Worm (Caenorhabditis elegans) whole organism, late embryonic: ENCODE data around the gene sfxn-1.1.

Experiments used
- C08G9.2 ChIP-seq: sonication (generic microtip); optimal IDR thresholded peaks from 2 replicates; lab custom pipeline; 2016; ENCODE audit warnings: mild to moderate bottlenecking, missing genetic modification characterization, moderate library complexity, missing compliant biosample characterization
- C38D4.7 ChIP-seq: fragments of 200-800 bp; sonication (Bioruptor generic); optimal IDR thresholded peaks from 2 replicates; lab custom pipeline; 2018; ENCODE audit warnings: mild to moderate bottlenecking, missing genetic modification characterization, moderate library complexity, missing compliant biosample characterization
- K09A11.1 ChIP-seq: sonication (generic microtip); optimal IDR thresholded peaks from 2 replicates; lab custom pipeline; 2017; ENCODE audit warnings: antibody characterized with exemption, mild to moderate bottlenecking, missing genetic modification characterization, missing compliant biosample characterization; ENCODE audit not compliant: insufficient read depth
- ama-1 ChIP-seq: fragments of 150-350 bp; optimal IDR thresholded peaks from 2 replicates; lab custom pipeline; 2014
- ceh-14 ChIP-seq: sonication (generic microtip); optimal IDR thresholded peaks from 2 replicates; lab custom pipeline; 2016; ENCODE audit warnings: missing genotype, missing genetic modification characterization, missing compliant biosample characterization
- ceh-19 ChIP-seq: fragments of 200-800 bp; sonication (Bioruptor generic); optimal IDR thresholded peaks from 2 replicates; lab custom pipeline; 2018; ENCODE audit warnings: mild to moderate bottlenecking, missing genetic modification characterization, missing compliant biosample characterization
- ceh-2 ChIP-seq: sonication (generic microtip); optimal IDR thresholded peaks from 2 replicates; lab custom pipeline; 2016; ENCODE audit warnings: missing genotype, missing genetic modification characterization, missing compliant biosample characterization
- ceh-22 ChIP-seq: sonication (generic microtip); optimal IDR thresholded peaks from 2 replicates; lab custom pipeline; 2017; ENCODE audit warnings: missing biosample characterization, missing genetic modification characterization
- ceh-24 ChIP-seq: sonication (generic microtip); optimal IDR thresholded peaks from 2 replicates; lab custom pipeline; 2016; ENCODE audit warnings: mild to moderate bottlenecking, missing genetic modification characterization, missing compliant biosample characterization
- ceh-30 ChIP-seq: fragments of 150-350 bp; optimal IDR thresholded peaks from 2 replicates; lab custom pipeline; 2014; ENCODE audit warnings: missing biosample characterization, missing genetic modification characterization
- ceh-31 ChIP-seq: sonication (generic microtip); optimal IDR thresholded peaks from 2 replicates; lab custom pipeline; 2016; ENCODE audit warnings: missing genetic modification characterization, missing compliant biosample characterization
- dmd-4 ChIP-seq: sonication (generic microtip); optimal IDR thresholded peaks from 2 replicates; lab custom pipeline; 2016; ENCODE audit warnings: borderline replicate concordance, missing genetic modification characterization, missing compliant biosample characterization
- elt-2 ChIP-seq: sonication (generic microtip); optimal IDR thresholded peaks from 2 replicates; lab custom pipeline; 2016; ENCODE audit warnings: missing genetic modification reagents, missing genetic modification characterization, missing compliant biosample characterization
- elt-4 ChIP-seq: sonication (generic microtip); optimal IDR thresholded peaks from 2 replicates; lab custom pipeline; 2016; ENCODE audit warnings: missing genetic modification characterization, missing compliant biosample characterization
- fkh-6 ChIP-seq: sonication (generic microtip); optimal IDR thresholded peaks from 2 replicates; lab custom pipeline; 2016; ENCODE audit warnings: missing genetic modification characterization, missing compliant biosample characterization
- hlh-13 ChIP-seq: fragments of 200-800 bp; sonication (Bioruptor generic); optimal IDR thresholded peaks from 2 replicates; lab custom pipeline; 2018; ENCODE audit warnings: mild to moderate bottlenecking, missing genetic modification characterization, missing compliant biosample characterization
- hlh-15 ChIP-seq: sonication (generic microtip); optimal IDR thresholded peaks from 2 replicates; lab custom pipeline; 2016; ENCODE audit warnings: missing genetic modification characterization, missing compliant biosample characterization
- hlh-8 ChIP-seq: sonication (generic microtip); optimal IDR thresholded peaks from 2 replicates; lab custom pipeline; 2016; ENCODE audit warnings: missing genotype, missing genetic modification characterization, missing compliant biosample characterization
- lim-6 ChIP-seq: sonication (generic microtip); optimal IDR thresholded peaks from 2 replicates; lab custom pipeline; 2016; ENCODE audit warnings: missing genetic modification characterization, missing compliant biosample characterization
- madf-2 ChIP-seq: sonication (generic microtip); optimal IDR thresholded peaks from 2 replicates; lab custom pipeline; 2017; ENCODE audit warnings: missing genetic modification characterization, missing compliant biosample characterization
- mec-3 ChIP-seq: sonication (generic microtip); optimal IDR thresholded peaks from 2 replicates; lab custom pipeline; 2016; ENCODE audit warnings: borderline replicate concordance, missing genetic modification characterization, missing compliant biosample characterization
- nfya-1 ChIP-seq: sonication (generic microtip); optimal IDR thresholded peaks from 2 replicates; lab custom pipeline; 2017; ENCODE audit warnings: missing genetic modification characterization, mild to moderate bottlenecking, missing compliant biosample characterization, antibody characterized with exemption, moderate library complexity
- nhr-232 ChIP-seq: sonication (generic microtip); optimal IDR thresholded peaks from 2 replicates; lab custom pipeline; 2016; ENCODE audit warnings: missing genetic modification characterization, missing compliant biosample characterization
- npax-4 ChIP-seq: sonication (generic microtip); optimal IDR thresholded peaks from 2 replicates; lab custom pipeline; 2016; ENCODE audit warnings: missing genetic modification characterization, missing compliant biosample characterization
- pag-3 ChIP-seq: sonication (generic microtip); optimal IDR thresholded peaks from 2 replicates; lab custom pipeline; 2016; ENCODE audit warnings: missing compliant biosample characterization, missing genetic modification characterization, borderline replicate concordance
- pat-9 ChIP-seq: fragments of 200-800 bp; sonication (Bioruptor generic); optimal IDR thresholded peaks from 2 replicates; lab custom pipeline; 2018; ENCODE audit warnings: mild to moderate bottlenecking, missing genetic modification characterization, moderate library complexity, missing compliant biosample characterization
- pros-1 ChIP-seq: fragments of 150-350 bp; optimal IDR thresholded peaks from 2 replicates; lab custom pipeline; 2014; ENCODE audit warnings: missing biosample characterization, missing genetic modification reagents, missing genetic modification characterization
- ref-2 ChIP-seq: sonication (generic microtip); optimal IDR thresholded peaks from 2 replicates; lab custom pipeline; 2016; ENCODE audit warnings: missing genetic modification characterization, missing compliant biosample characterization
- rnt-1 ChIP-seq: sonication (generic microtip); optimal IDR thresholded peaks from 2 replicates; lab custom pipeline; 2016; ENCODE audit warnings: missing genetic modification characterization, missing compliant biosample characterization
- sox-2 ChIP-seq: fragments of 200-800 bp; sonication (Bioruptor generic); IDR thresholded peaks from 2 replicates; pipeline ENCODE4 v1.3.6; 2022; ENCODE audit warnings: missing genetic modification reagents, missing genetic modification characterization, missing compliant biosample characterization
- sox-4 ChIP-seq: sonication (generic microtip); optimal IDR thresholded peaks from 2 replicates; lab custom pipeline; 2017; ENCODE audit warnings: mild to moderate bottlenecking, missing genetic modification characterization, inconsistent platforms, missing compliant biosample characterization
- tbx-2 ChIP-seq: sonication (generic microtip); optimal IDR thresholded peaks from 2 replicates; lab custom pipeline; 2016; ENCODE audit warnings: missing genetic modification characterization, missing compliant biosample characterization
- tbx-7 ChIP-seq: sonication (generic microtip); optimal IDR thresholded peaks from 2 replicates; lab custom pipeline; 2016; ENCODE audit warnings: missing genotype, missing genetic modification characterization, missing compliant biosample characterization
- ttx-3 ChIP-seq: sonication (generic microtip); optimal IDR thresholded peaks from 2 replicates; lab custom pipeline; 2016; ENCODE audit warnings: missing genetic modification reagents, missing genetic modification characterization, missing compliant biosample characterization
- unc-3 ChIP-seq, 2 experiments: fragments of 200-800 bp in 1 of 2; sonication (Bioruptor generic) in 1 of 2; sonication (generic microtip) in 1 of 2; conservative IDR thresholded peaks in 1 of 2; optimal IDR thresholded peaks in 1 of 2; 2 replicates each; pipeline versions ENCODE4 v1.3.6 to Lab custom; 2016 to 2022; ENCODE audit warnings: missing compliant biosample characterization in 2 of 2, missing genetic modification characterization in 2 of 2, missing genetic modification reagents in 1 of 2
- unc-42 ChIP-seq: sonication (generic microtip); optimal IDR thresholded peaks from 2 replicates; lab custom pipeline; 2016; ENCODE audit warnings: missing genotype, missing genetic modification characterization, missing compliant biosample characterization
- unc-55 ChIP-seq: sonication (generic microtip); optimal IDR thresholded peaks from 2 replicates; lab custom pipeline; 2017; ENCODE audit warnings: missing biosample characterization, missing genetic modification reagents, missing genetic modification characterization
- zip-5 ChIP-seq: sonication (generic microtip); optimal IDR thresholded peaks from 2 replicates; lab custom pipeline; 2016; ENCODE audit warnings: missing genetic modification characterization, missing compliant biosample characterization
- ztf-16 ChIP-seq: sonication (generic microtip); optimal IDR thresholded peaks from 2 replicates; lab custom pipeline; 2017; ENCODE audit warnings: missing genetic modification characterization, missing compliant biosample characterization

Gene sfxn-1.1

ce11 chrII:9498589-9498988 is 20.1 kb downstream of the sfxn-1.1 start:
- TF ChIP-seq unc-42 (tag; lab: Kevin White, UChicago) (peak; percentile 29), elt-2 (tag; lab: Kevin White, UChicago) (peak; percentile 4), npax-4 (tag; lab: Kevin White, UChicago) (no peak), ttx-3 (tag; lab: Kevin White, UChicago) (no peak), fkh-6 (tag; lab: Kevin White, UChicago) (no peak), ceh-19 (GFP tag; lab: Kevin White, UChicago) (no peak), tbx-2 (tag; lab: Kevin White, UChicago) (no peak), hlh-8 (no peak)

- TF ChIP-seq unc-42 (tag; lab: Kevin White, UChicago) (peak; percentile 75), elt-4 (no peak), hlh-15 (tag; lab: Kevin White, UChicago) (no peak), ceh-31 (tag; lab: Kevin White, UChicago) (peak; percentile 18), ama-1 (lab: Kevin White, UChicago) (no peak), tbx-2 (tag; lab: Kevin White, UChicago) (no peak), ref-2 (no peak), fkh-6 (tag; lab: Kevin White, UChicago) (no peak), npax-4 (tag; lab: Kevin White, UChicago) (no peak), unc-3 (GFP tag; conservative IDR thresholded peaks at IDR 0.05; lab: Robert Waterston, UW) (no peak), unc-3 (tag; optimal IDR thresholded peaks at IDR 0.05; lab: Kevin White, UChicago) (no peak), lim-6 (tag; lab: Kevin White, UChicago) (peak; percentile 1), ceh-14 (peak; percentile 13), rnt-1 (tag; lab: Kevin White, UChicago) (no peak), mec-3 (no peak), C08G9.2 (no peak), tbx-7 (no peak)
Measured at ce11 chrII:9497309-9497708, 21.4 kb downstream of the sfxn-1.1 start.

ce11 chrII:9493242-9494058 is 25.2 kb downstream of the sfxn-1.1 start:
- TF ChIP-seq hlh-13 (GFP tag; lab: Kevin White, UChicago) = no peak
- TF ChIP-seq pros-1 (tag; lab: Kevin White, UChicago) = no peak
- TF ChIP-seq pat-9 (tag; lab: Kevin White, UChicago) = no peak
- no peak for TF ChIP-seq ceh-24 (tag; lab: Kevin White, UChicago)
- no peak for TF ChIP-seq unc-55 (GFP tag; lab: Kevin White, UChicago)
- no peak for TF ChIP-seq ztf-16 (tag; lab: Kevin White, UChicago)
- TF ChIP-seq C38D4.7 (GFP tag; lab: Kevin White, UChicago) = no peak
- no peak for TF ChIP-seq npax-4 (tag; lab: Kevin White, UChicago)
- no peak for TF ChIP-seq elt-4
- TF ChIP-seq sox-4 (tag; lab: Kevin White, UChicago) = no peak
- TF ChIP-seq dmd-4 (tag; lab: Kevin White, UChicago) = no peak
- no peak for TF ChIP-seq madf-2 (tag; lab: Kevin White, UChicago)
- TF ChIP-seq ceh-2 (tag; lab: Kevin White, UChicago) = no peak
- no peak for TF ChIP-seq K09A11.1 (tag; lab: Kevin White, UChicago)
- no peak for TF ChIP-seq tbx-7
- TF ChIP-seq nhr-232 (tag; lab: Kevin White, UChicago) = no peak

- TF ChIP-seq ref-2 (peak; percentile 60), unc-55 (GFP tag; lab: Kevin White, UChicago) (peak; percentile 51), ceh-30 (tag; lab: Kevin White, UChicago) (no peak), elt-2 (tag; lab: Kevin White, UChicago) (peak; percentile 48), zip-5 (no peak), tbx-2 (tag; lab: Kevin White, UChicago) (peak; percentile 31), hlh-15 (tag; lab: Kevin White, UChicago) (no peak), rnt-1 (tag; lab: Kevin White, UChicago) (peak; percentile 52), ceh-31 (tag; lab: Kevin White, UChicago) (peak; percentile 29), sox-2 (GFP tag; lab: Robert Waterston, UW) (peak; percentile 32; the same call in 1 of the 2 replicates), pag-3 (tag; lab: Kevin White, UChicago) (no peak), ceh-22 (peak; percentile 29), ceh-2 (tag; lab: Kevin White, UChicago) (peak; percentile 36), nfya-1 (peak; percentile 31), ttx-3 (tag; lab: Kevin White, UChicago) (no peak), hlh-8 (peak; percentile 31)
- TF ChIP-seq, all 69 proteins: peak for 11
Measured at ce11 chrII:9491045-9491444, 27.6 kb downstream of the sfxn-1.1 start.
